Fruit fly (Drosophila melanogaster) S2 (cell line): ENCODE data around the gene CG18258.

ENCODE experiments used
- CG8478 ChIP-seq: fragments of >200 bp; optimal IDR thresholded peaks from 2 replicates; lab custom pipeline; 2018
- CTCF ChIP-seq, 2 experiments: fragments of >200 bp; optimal IDR thresholded peaks; 2 replicates each; lab custom pipeline; 2018

dm6 chrX:17205028-17205427, 7.1 kb upstream of the CG18258 start:
- TF ChIP-seq CG8478 (no peak), CTCF (optimal IDR thresholded peaks at IDR 0.05; lab: Kevin White, UChicago) (no peak)
